Fruit fly (Drosophila melanogaster) whole organism: Measurements from ENCODE around the gene mRNA-cap.

Experiments used
- Dll ChIP-seq: fragments of >200 bp; optimal IDR thresholded peaks from 2 replicates; lab custom pipeline; 2017
- pan ChIP-seq: fragments of >200 bp; optimal IDR thresholded peaks from 2 replicates; lab custom pipeline; 2017
- psq ChIP-seq: fragments of >200 bp; optimal IDR thresholded peaks from 2 replicates; lab custom pipeline; 2017
- usp ChIP-seq: fragments of >200 bp; optimal IDR thresholded peaks from 2 replicates; lab custom pipeline; 2017; ENCODE audit warnings: missing biosample characterization, missing genetic modification characterization, mixed read lengths

- TF ChIP-seq Dll (lab: Kevin White, UChicago) (no peak), psq (lab: Kevin White, UChicago) (no peak), usp (GFP tag; lab: Kevin White, UChicago) (no peak), pan (lab: Kevin White, UChicago) (no peak)
Observed at dm6 chrX:14225665-14226064, 17.0 kb downstream of the mRNA-cap start, which contains the start of gene CG11674.
